Worm (Caenorhabditis elegans) whole organism, early embryonic: Measurements from ENCODE around the gene Y94H6A.7.

ENCODE experiments used
- B0310.2 ChIP-seq: sonication (generic microtip); optimal IDR thresholded peaks from 2 replicates; lab custom pipeline; 2016; ENCODE audit warnings: mild to moderate bottlenecking, missing genetic modification characterization, missing compliant biosample characterization
- F13C5.2 ChIP-seq: sonication (generic microtip); optimal IDR thresholded peaks from 2 replicates; lab custom pipeline; 2017; ENCODE audit warnings: mild to moderate bottlenecking, missing genetic modification characterization, inconsistent platforms, missing compliant biosample characterization
- aly-1 ChIP-seq: sonication (generic microtip); optimal IDR thresholded peaks from 2 replicates; lab custom pipeline; 2016; ENCODE audit warnings: missing genetic modification characterization, missing compliant biosample characterization
- ama-1 ChIP-seq: fragments of 150-350 bp; optimal IDR thresholded peaks from 2 replicates; lab custom pipeline; 2014
- ceh-13 ChIP-seq: fragments of 200-800 bp; sonication (Bioruptor generic); optimal IDR thresholded peaks from 2 replicates; lab custom pipeline; 2018; ENCODE audit warnings: mild to moderate bottlenecking, missing genetic modification characterization, missing compliant biosample characterization
- ceh-36 ChIP-seq: sonication (generic microtip); optimal IDR thresholded peaks from 2 replicates; lab custom pipeline; 2016; ENCODE audit warnings: missing genetic modification characterization, inconsistent platforms, missing compliant biosample characterization
- ets-7 ChIP-seq: sonication (generic microtip); optimal IDR thresholded peaks from 2 replicates; lab custom pipeline; 2016; ENCODE audit warnings: missing genotype, missing genetic modification characterization, missing compliant biosample characterization
- flt-1 ChIP-seq: fragments of 200-800 bp; sonication (Bioruptor generic); IDR thresholded peaks from 2 replicates; pipeline ENCODE4 v1.3.6; 2022; ENCODE audit warnings: missing genetic modification characterization, missing compliant biosample characterization
- hmbx-1 ChIP-seq: sonication (generic microtip); optimal IDR thresholded peaks from 2 replicates; lab custom pipeline; 2016; ENCODE audit warnings: mild to moderate bottlenecking, missing genetic modification characterization, missing compliant biosample characterization
- hmg-4 ChIP-seq: fragments of 200-800 bp; sonication (Bioruptor generic); optimal IDR thresholded peaks from 2 replicates; lab custom pipeline; 2018; ENCODE audit warnings: mild to moderate bottlenecking, missing genetic modification characterization, missing compliant biosample characterization
- hnd-1 ChIP-seq: sonication (generic microtip); optimal IDR thresholded peaks from 2 replicates; lab custom pipeline; 2016; ENCODE audit warnings: missing genetic modification characterization, missing compliant biosample characterization
- pes-1 ChIP-seq: fragments of 200-800 bp; sonication (Bioruptor generic); IDR thresholded peaks from 2 replicates; pipeline ENCODE4 v1.3.6; 2022; ENCODE audit warnings: missing genetic modification reagents, missing genetic modification characterization, missing compliant biosample characterization
- scrt-1 ChIP-seq: fragments of 200-800 bp; sonication (Bioruptor generic); IDR thresholded peaks from 2 replicates; pipeline ENCODE4 v1.3.6; 2022; ENCODE audit warnings: missing genetic modification characterization, missing compliant biosample characterization
- sea-1 ChIP-seq: fragments of 200-800 bp; sonication (Bioruptor generic); conservative IDR thresholded peaks from 2 replicates; pipeline ENCODE4 v1.3.6; 2022; ENCODE audit warnings: missing genetic modification characterization, missing compliant biosample characterization
- tbx-11 ChIP-seq: fragments of 200-800 bp; sonication (Bioruptor generic); IDR thresholded peaks from 2 replicates; pipeline ENCODE4 v1.3.6; 2022; ENCODE audit warnings: missing genetic modification characterization, missing compliant biosample characterization
- tbx-37 ChIP-seq: fragments of 200-800 bp; sonication (Bioruptor generic); conservative IDR thresholded peaks from 2 replicates; pipeline ENCODE4 v1.3.6; 2022; ENCODE audit warnings: missing genetic modification reagents, missing genetic modification characterization, missing compliant biosample characterization
- tra-4 ChIP-seq: sonication (generic microtip); optimal IDR thresholded peaks from 2 replicates; lab custom pipeline; 2017; ENCODE audit warnings: missing genetic modification characterization, missing compliant biosample characterization

Gene Y94H6A.7

DNA sequence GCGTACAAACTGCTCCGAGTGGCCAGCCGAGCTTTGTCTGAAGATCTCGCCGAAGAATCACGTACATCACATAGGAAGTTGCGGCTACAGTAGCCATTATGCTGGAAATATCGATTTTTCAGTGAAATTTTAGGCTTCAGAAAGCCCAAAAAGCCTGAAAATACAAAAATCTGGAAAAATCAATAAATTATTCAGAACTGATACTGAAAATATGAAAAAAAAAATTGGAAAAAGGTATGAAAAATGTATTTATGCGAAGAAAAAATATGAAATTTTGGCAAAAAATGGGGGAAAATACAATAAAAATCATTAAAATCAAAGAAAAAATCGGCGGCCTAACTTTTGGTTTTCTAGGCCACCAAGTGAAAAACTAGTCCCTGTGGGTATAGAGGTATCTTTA lies 3.4 kb downstream of the Y94H6A.7 start, which contains the start of gene Y94H6A.12:
Gene Y94H6A.12 (minus strand): TSS at position 101 of the 400 bp plus-strand sequence.
- TF ChIP-seq tbx-37 (GFP tag; lab: Robert Waterston, UW) (no peak), flt-1 (GFP tag; lab: Robert Waterston, UW) (no peak), hmg-4 (no peak), scrt-1 (GFP tag; lab: Robert Waterston, UW) (no peak), hmbx-1 (tag; lab: Kevin White, UChicago) (no peak), ets-7 (tag; lab: Kevin White, UChicago) (no peak), ama-1 (lab: Kevin White, UChicago) (no peak), ceh-13 (GFP tag; lab: Kevin White, UChicago) (no peak), sea-1 (no peak)

DNA sequence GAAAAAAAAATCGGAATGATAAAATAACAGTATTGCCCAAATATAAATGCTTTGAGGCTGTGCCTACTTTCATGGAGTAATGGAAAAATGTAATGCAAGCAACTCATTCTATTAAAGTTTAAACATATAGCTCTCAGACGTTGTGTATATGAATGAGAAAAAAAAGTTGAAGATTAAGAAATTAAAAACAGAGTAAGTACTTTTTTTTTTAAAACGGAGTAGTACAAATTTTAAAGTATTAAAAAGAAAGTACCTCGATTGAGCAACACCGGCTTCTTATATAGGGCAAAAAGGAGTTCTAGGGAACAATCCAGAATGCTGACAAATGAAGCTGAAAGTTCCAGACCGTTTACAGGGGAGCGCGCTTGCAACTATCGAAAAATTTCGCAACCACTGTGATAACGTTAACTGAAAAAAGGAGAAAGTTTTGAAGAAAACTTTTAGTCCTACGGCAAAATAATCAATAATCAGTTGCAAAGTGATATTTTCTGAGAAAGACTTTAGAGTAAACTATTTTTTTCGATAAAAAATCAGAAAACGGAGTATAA lies 5.2 kb downstream of the Y94H6A.7 start:
- TF ChIP-seq tbx-11 (GFP tag; lab: Robert Waterston, UW) = no peak
- TF ChIP-seq sea-1 = no peak
- TF ChIP-seq hnd-1 = no peak
- TF ChIP-seq tra-4 (tag; lab: Kevin White, UChicago) = no peak
- no peak for TF ChIP-seq ceh-36 (tag; lab: Kevin White, UChicago)
- no peak for TF ChIP-seq scrt-1 (GFP tag; lab: Robert Waterston, UW)
- TF ChIP-seq tbx-37 (GFP tag; lab: Robert Waterston, UW) = no peak
- TF ChIP-seq F13C5.2 = no peak
- no peak for TF ChIP-seq hmg-4
- TF ChIP-seq ceh-13 (GFP tag; lab: Kevin White, UChicago) = no peak
- TF ChIP-seq ama-1 (lab: Kevin White, UChicago) = no peak
- no peak for TF ChIP-seq flt-1 (GFP tag; lab: Robert Waterston, UW)
- no peak for TF ChIP-seq aly-1 (tag; lab: Kevin White, UChicago)
- TF ChIP-seq B0310.2 (tag; lab: Kevin White, UChicago) = no peak
- TF ChIP-seq hmbx-1 (tag; lab: Kevin White, UChicago) = no peak

DNA sequence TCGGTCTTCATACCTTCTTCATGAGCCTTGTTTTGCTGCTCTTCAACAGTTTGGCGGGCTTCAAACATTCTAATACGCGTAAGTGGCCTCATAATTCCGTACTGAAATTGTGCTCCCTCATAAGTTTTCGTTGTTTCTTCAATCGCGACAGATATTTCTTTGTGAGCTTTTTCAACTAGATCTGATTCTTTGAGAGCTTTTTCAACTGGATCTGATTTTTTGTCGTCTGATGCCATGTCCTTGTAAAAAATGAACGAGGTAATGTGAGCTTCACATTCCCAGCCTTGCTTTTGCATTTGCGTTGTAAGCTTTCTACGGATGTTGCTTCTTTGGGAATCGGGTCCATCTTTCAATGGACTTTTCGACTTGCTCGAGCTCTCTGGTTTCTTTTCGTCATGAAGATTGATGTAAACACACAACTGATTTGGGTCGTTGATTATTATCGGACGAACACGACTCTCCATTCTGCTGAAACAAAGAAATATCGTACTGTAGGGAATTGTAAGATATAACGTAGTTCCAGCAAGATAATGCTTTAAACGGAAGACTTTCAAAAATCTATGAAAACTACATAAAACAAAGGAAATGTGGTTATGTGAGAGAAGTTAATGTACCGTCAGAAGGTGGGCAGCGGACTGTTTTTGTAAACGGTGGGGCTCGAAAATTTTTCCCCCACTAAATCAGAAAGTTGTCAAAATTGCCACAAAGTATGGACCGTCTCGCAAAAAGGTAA lies 6.0 kb downstream of the Y94H6A.7 start, which contains the start of gene Y94H6A.10:
Gene Y94H6A.10 (minus strand): TSS at position 464 of the 733 bp plus-strand sequence.
- no peak for TF ChIP-seq sea-1
- no peak for TF ChIP-seq tbx-11 (GFP tag; lab: Robert Waterston, UW)
- no peak for TF ChIP-seq B0310.2 (tag; lab: Kevin White, UChicago)
- no peak for TF ChIP-seq hmg-4
- TF ChIP-seq pes-1 (GFP tag; lab: Robert Waterston, UW) = no peak
- TF ChIP-seq F13C5.2 = no peak
- no peak for TF ChIP-seq tbx-37 (GFP tag; lab: Robert Waterston, UW)
- no peak for TF ChIP-seq hnd-1
- no peak for TF ChIP-seq tra-4 (tag; lab: Kevin White, UChicago)
- TF ChIP-seq flt-1 (GFP tag; lab: Robert Waterston, UW) = no peak
- no peak for TF ChIP-seq ceh-13 (GFP tag; lab: Kevin White, UChicago)

DNA sequence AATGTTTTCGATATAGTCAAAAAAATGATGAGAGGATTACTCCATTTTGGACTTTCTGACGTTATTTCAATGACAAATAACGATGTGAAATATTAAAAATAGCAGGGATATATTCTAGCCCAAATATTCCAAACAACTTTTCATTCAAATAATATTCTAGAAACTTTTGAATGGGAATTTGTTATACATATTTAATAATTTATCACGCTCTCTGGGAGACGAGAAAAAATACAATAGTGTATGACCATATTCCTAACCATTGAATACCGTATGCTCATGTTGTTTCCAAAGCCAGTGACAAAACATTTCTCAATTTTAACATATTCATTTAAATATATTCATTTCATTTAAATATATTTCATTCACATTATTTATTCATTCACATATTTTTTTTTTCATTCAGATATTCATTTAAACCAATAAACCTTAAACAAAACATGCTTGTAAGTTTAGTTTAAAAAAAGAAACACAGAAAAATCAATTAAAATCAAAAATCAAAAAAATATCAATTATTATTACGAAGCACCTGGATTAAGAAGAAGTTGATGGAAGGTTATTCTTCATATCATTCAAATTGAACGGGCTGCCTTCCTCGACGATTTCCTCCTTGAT lies 6.7 kb downstream of the Y94H6A.7 start:
- TF ChIP-seq tra-4 (tag; lab: Kevin White, UChicago) (no peak), ceh-13 (GFP tag; lab: Kevin White, UChicago) (no peak), ets-7 (tag; lab: Kevin White, UChicago) (no peak), aly-1 (tag; lab: Kevin White, UChicago) (no peak), B0310.2 (tag; lab: Kevin White, UChicago) (no peak), scrt-1 (GFP tag; lab: Robert Waterston, UW) (no peak), ceh-36 (tag; lab: Kevin White, UChicago) (no peak), tbx-11 (GFP tag; lab: Robert Waterston, UW) (no peak), hmg-4 (no peak), pes-1 (GFP tag; lab: Robert Waterston, UW) (no peak), flt-1 (GFP tag; lab: Robert Waterston, UW) (no peak), hnd-1 (no peak), tbx-37 (GFP tag; lab: Robert Waterston, UW) (no peak)

DNA sequence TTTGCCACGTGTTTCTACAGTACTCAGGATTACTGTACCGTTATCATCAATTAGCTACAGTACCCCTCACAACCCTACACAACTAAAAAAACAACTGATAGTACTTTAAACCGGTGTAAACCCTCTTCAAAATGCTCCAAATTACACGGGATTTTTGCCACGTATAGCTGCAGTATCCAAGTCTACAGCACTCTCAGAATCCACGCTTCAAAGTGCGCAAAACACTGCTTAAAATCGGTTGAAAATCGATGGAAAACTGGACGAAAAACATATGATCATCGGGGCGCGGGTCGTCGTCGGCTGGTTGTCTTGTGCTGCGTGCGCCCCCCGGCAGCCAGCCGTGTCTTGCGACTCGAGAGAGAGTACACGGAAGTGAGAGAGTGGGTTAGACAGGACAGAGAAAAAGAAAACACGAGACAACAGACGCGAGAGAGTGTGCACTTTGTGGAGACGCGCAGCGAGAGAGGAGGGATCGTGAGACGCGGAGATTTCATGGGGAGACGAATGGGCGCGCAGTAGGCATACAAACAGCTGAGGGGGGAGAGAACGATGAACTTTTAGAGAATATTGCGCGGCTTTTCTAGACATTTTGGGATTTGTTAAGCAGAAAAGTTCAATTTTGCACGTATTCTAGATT lies 7.9 kb downstream of the Y94H6A.7 start:
- TF ChIP-seq aly-1 (tag; lab: Kevin White, UChicago) (no peak), hnd-1 (no peak), F13C5.2 (peak; percentile 29), hmg-4 (peak; percentile 24)

DNA sequence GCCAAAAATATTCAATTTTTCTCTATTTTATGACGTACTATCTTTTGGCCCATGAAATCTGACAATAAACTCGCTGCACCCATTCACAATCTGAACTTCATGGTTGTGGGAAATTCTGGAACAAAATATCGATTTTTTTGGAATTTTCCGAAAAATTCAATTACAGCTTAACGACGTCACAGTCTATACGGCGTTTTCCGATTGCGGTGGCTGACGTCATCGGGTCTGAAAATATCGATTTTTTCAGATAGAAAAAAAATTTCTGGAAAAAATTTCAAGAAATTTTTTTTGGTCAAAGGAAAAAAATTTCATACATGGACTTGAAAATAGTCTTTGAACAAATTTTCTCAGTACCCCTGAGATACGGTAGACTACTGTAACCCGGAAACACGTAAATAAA lies 9.4 kb downstream of the Y94H6A.7 start, which contains the start of gene ubc-8:
Gene ubc-8 (minus strand): TSS at position 227 of the 400 bp plus-strand sequence.
- TF ChIP-seq tra-4 (tag; lab: Kevin White, UChicago) = no peak

DNA sequence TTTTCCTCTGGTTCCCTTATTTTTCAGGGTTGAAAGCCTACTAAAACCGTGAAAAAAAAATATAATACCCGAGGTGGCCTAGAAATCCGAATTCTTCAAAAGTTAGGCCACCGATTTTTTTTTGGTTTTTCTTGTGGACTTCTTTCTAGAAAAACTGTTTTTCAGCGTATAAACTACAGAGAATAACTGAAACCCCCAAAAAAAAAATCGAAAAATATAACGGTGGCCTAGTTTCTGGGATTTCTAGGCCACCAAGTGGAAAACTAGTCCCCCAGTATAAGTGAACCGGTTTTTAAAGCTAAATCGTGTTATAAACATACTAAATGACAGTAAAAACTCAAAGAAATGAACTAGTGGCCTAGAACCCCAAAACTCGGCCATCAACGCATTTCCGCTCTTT lies 10.7 kb downstream of the Y94H6A.7 start:
- TF ChIP-seq ceh-36 (tag; lab: Kevin White, UChicago) (no peak), pes-1 (GFP tag; lab: Robert Waterston, UW) (no peak), hnd-1 (no peak), ama-1 (lab: Kevin White, UChicago) (no peak), hmbx-1 (tag; lab: Kevin White, UChicago) (no peak), tra-4 (tag; lab: Kevin White, UChicago) (no peak), tbx-11 (GFP tag; lab: Robert Waterston, UW) (no peak), ets-7 (tag; lab: Kevin White, UChicago) (no peak), sea-1 (no peak), tbx-37 (GFP tag; lab: Robert Waterston, UW) (no peak), ceh-13 (GFP tag; lab: Kevin White, UChicago) (no peak), B0310.2 (tag; lab: Kevin White, UChicago) (no peak)
